Worm (Caenorhabditis elegans): ENCODE results near the gene irld-65.

Gene irld-65

DNA sequence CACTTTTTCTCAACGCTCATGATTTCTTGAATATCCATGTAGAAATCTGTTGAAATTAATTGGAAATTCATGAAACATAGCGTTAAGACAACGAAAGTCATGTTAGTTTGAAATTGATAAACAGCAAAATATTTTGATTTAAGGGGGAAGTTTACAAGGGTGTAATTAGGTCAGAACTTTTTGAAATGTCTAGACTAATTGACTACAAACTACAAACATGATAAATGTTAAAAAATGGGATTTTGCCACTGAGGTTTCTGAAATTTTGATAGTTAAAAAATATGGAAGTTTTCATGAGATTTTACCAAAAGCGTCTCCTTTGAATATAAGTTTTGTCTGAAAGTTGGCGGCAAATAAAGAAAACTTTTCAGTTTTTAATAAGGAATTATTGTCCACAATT lies at the start of gene irld-65:
irld-65 (minus strand) TSS at position 101 of the 400 bp plus-strand sequence.
- TF ChIP-seq elt-3 (tag; optimal IDR thresholded peaks at IDR 0.05) (no peak), lin-13 (tag; optimal IDR thresholded peaks at IDR 0.05) (no peak), mls-2 (tag; optimal IDR thresholded peaks at IDR 0.05) (no peak), ceh-43 (GFP tag; optimal IDR thresholded peaks at IDR 0.05) (no peak), bed-3 (GFP tag; optimal IDR thresholded peaks at IDR 0.05) (no peak), ceh-83 (GFP tag; optimal IDR thresholded peaks at IDR 0.05) (no peak), zip-8 (tag; optimal IDR thresholded peaks at IDR 0.05) (no peak), mab-5 (tag; optimal IDR thresholded peaks at IDR 0.05) (no peak), mep-1 (tag; optimal IDR thresholded peaks at IDR 0.05) (no peak), ztf-11 (tag; optimal IDR thresholded peaks at IDR 0.05) (no peak), lin-32 (GFP tag; optimal IDR thresholded peaks at IDR 0.05) (no peak)

DNA sequence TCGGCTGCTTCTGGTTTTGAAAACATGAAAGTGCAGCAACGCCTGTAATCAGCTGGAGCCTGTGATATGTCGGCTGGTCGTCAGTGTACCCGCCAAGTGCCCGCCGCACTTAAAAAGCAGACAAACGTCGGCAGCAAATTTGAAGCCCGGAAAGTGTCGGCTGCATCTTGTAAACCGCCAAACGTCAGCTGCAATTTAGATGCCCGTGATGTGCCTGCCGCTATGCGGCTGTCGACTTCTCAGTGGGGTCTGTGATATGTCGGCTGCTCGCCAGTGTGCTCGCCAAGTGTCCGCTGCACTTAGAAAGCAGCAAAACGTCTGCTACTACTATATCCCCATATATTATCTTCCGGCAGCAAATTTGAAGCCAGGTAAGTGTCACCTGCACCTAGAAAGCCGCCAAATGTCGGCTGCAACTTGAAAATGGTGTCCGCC lies 49.4 kb upstream of the irld-65 start:
- no peak for TF ChIP-seq lin-13 (tag; optimal IDR thresholded peaks at IDR 0.05)
- no peak for TF ChIP-seq ham-2 (GFP tag; optimal IDR thresholded peaks at IDR 0.05)
- no peak for TF ChIP-seq blmp-1 (tag; optimal IDR thresholded peaks at IDR 0.05)
- no peak for TF ChIP-seq drap-1 (GFP tag; optimal IDR thresholded peaks at IDR 0.05)
- no peak for TF ChIP-seq ceh-83 (GFP tag; optimal IDR thresholded peaks at IDR 0.05)
- no peak for TF ChIP-seq ces-1 (GFP tag; optimal IDR thresholded peaks at IDR 0.05)
- no peak for TF ChIP-seq unc-62 (GFP tag; optimal IDR thresholded peaks at IDR 0.05)
- TF ChIP-seq elt-1 (tag; optimal IDR thresholded peaks at IDR 0.05; ENCODE audit: borderline replicate concordance, insufficient read depth): no peak
- no peak for TF ChIP-seq flh-1 (GFP tag; optimal IDR thresholded peaks at IDR 0.05)
- TF ChIP-seq lsy-2 (tag; optimal IDR thresholded peaks at IDR 0.05): no peak
- no peak for TF ChIP-seq unc-120 (tag; optimal IDR thresholded peaks at IDR 0.05; ENCODE audit: poor library complexity, severe bottlenecking)
- no peak for TF ChIP-seq pha-4 (tag; optimal IDR thresholded peaks at IDR 0.05)
- TF ChIP-seq nhr-28 (tag; optimal IDR thresholded peaks at IDR 0.05): no peak
- no peak for TF ChIP-seq M03D4.4 (tag; optimal IDR thresholded peaks at IDR 0.05)
- TF ChIP-seq nhr-2 (tag; optimal IDR thresholded peaks at IDR 0.05): no peak

DNA sequence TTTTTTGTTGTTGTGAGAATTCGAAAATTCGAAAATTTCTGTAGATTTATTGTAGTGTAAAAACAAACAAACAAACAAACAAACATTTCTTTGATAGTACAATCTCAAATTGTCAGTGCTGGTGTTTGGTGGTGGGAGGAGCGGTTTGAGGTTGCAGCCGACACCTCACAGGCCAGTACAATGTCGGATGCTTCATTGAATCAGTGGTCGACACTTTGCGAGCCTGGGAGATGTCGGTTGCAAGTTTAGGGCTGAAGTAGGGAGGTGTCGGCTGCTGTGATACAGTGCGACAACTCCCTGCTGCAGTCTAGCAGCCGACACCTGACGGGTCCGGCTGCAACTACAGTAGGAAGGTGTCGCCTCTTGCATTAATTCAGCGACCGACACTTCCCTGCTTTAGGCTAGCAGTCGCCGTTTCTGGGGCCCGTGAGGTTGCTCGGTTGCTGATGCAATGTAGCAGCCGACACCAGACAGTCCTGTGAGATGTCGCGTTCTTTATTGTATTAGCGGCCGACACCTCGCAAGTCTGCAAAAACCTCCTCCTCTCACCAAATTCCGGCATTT lies 48.3 kb upstream of the irld-65 start:
- TF ChIP-seq nhr-12 (tag; optimal IDR thresholded peaks at IDR 0.05) (no peak), blmp-1 (tag; optimal IDR thresholded peaks at IDR 0.05) (no peak), bed-3 (GFP tag; optimal IDR thresholded peaks at IDR 0.05) (no peak), nhr-237 (tag; optimal IDR thresholded peaks at IDR 0.05) (no peak), drap-1 (GFP tag; optimal IDR thresholded peaks at IDR 0.05) (no peak), mls-2 (tag; optimal IDR thresholded peaks at IDR 0.05) (no peak), cnd-1 (tag; optimal IDR thresholded peaks at IDR 0.05) (no peak), unc-62 (GFP tag; optimal IDR thresholded peaks at IDR 0.05) (no peak), lin-32 (GFP tag; optimal IDR thresholded peaks at IDR 0.05) (no peak), lsy-2 (tag; optimal IDR thresholded peaks at IDR 0.05) (no peak), ceh-43 (GFP tag; optimal IDR thresholded peaks at IDR 0.05) (no peak), tbx-8 (GFP tag; optimal IDR thresholded peaks at IDR 0.05) (no peak), lin-13 (tag; optimal IDR thresholded peaks at IDR 0.05) (no peak), elt-1 (tag; optimal IDR thresholded peaks at IDR 0.05; ENCODE audit: borderline replicate concordance, insufficient read depth) (no peak), nhr-2 (tag; optimal IDR thresholded peaks at IDR 0.05) (no peak), ham-2 (GFP tag; optimal IDR thresholded peaks at IDR 0.05) (no peak), flh-1 (GFP tag; optimal IDR thresholded peaks at IDR 0.05) (no peak), snpc-4 (tag; optimal IDR thresholded peaks at IDR 0.05) (no peak)

DNA sequence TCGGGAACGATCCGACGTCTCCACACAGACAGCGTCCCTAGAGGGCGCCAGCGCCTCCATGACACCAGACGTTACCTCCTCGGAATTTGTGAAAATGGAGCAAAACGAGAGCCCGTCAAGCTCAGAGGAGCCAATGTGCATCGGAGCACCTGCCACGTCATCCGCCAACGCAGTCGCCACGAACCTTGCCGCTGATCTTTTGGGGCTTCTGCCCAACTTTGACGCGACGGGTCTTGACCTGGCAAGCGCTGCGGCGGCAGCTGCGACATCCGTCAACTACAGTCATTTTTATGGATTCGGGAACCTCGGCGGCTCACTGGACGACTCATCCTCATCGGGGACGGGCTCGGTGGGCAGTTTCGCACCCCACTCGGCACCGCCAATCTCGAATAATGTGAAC lies 47.7 kb upstream of the irld-65 start:
- TF ChIP-seq blmp-1 (tag; optimal IDR thresholded peaks at IDR 0.05): no peak
- TF ChIP-seq ces-1 (GFP tag; optimal IDR thresholded peaks at IDR 0.05): no peak
- TF ChIP-seq mab-5 (tag; optimal IDR thresholded peaks at IDR 0.05): no peak
- TF ChIP-seq zip-8 (tag; optimal IDR thresholded peaks at IDR 0.05): no peak

DNA sequence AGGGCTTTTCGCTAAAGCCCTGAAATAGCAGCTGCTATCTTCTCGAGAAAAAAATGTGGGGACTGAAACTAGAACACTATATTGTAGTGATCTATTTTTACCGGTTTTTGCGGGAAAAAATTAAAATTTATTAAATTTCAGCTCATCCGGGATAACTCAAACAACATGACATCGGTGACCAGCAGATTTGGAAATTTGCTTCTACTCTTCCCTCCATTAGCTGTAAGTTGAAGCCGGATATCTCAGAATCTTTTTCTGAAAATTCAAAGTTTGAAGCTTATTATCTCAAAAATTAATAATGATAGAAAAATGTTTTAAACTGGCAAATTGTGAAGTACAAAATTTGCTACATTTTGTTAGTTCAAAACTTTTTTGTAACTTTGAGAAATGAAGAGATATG lies 46.6 kb upstream of the irld-65 start:
- TF ChIP-seq ceh-83 (GFP tag; optimal IDR thresholded peaks at IDR 0.05): no peak
- no peak for TF ChIP-seq lin-32 (GFP tag; optimal IDR thresholded peaks at IDR 0.05)
- no peak for TF ChIP-seq ceh-39 (tag; optimal IDR thresholded peaks at IDR 0.05)
- TF ChIP-seq nhr-76 (tag; optimal IDR thresholded peaks at IDR 0.05): no peak
